Worm (Caenorhabditis elegans) whole organism, young adult: ENCODE data around the gene lbp-9.

ENCODE experiments used
- B0019.2 ChIP-seq: fragments of 200-800 bp; sonication (Bioruptor generic); conservative IDR thresholded peaks from 2 replicates; pipeline ENCODE4 v1.3.6; 2022; ENCODE audit warnings: missing genetic modification reagents, missing genetic modification characterization, missing compliant biosample characterization
- B0336.3 ChIP-seq: fragments of 200-800 bp; sonication (Bioruptor generic); IDR thresholded peaks from 2 replicates; pipeline ENCODE4 v1.3.6; 2022; ENCODE audit warnings: missing genetic modification characterization, missing compliant biosample characterization
- C06A6.2 ChIP-seq: fragments of 200-800 bp; sonication (Bioruptor generic); conservative IDR thresholded peaks from 2 replicates; pipeline ENCODE4 v1.3.6; 2022; ENCODE audit warnings: missing genetic modification characterization, missing compliant biosample characterization
- F33H1.4 ChIP-seq: fragments of 200-800 bp; sonication (Bioruptor generic); IDR thresholded peaks from 2 replicates; pipeline ENCODE4 v1.3.6; 2022; ENCODE audit warnings: missing genetic modification reagents, missing genetic modification characterization, missing compliant biosample characterization
- F55B11.4 ChIP-seq: sonication (generic microtip); optimal IDR thresholded peaks from 2 replicates; lab custom pipeline; 2016; ENCODE audit warnings: missing compliant biosample characterization, missing genetic modification characterization, borderline replicate concordance; ENCODE audit not compliant: insufficient read depth
- K11D2.4 ChIP-seq: fragments of 200-800 bp; sonication (Bioruptor generic); IDR thresholded peaks from 2 replicates; pipeline ENCODE4 v1.3.6; 2022; ENCODE audit warnings: missing genetic modification reagents, missing genetic modification characterization, missing compliant biosample characterization
- T07F8.4 ChIP-seq: sonication (generic microtip); optimal IDR thresholded peaks from 2 replicates; lab custom pipeline; 2016; ENCODE audit warnings: mild to moderate bottlenecking, missing genetic modification characterization, moderate library complexity, missing compliant biosample characterization
- Y56A3A.18 ChIP-seq: fragments of 200-800 bp; sonication (Bioruptor generic); IDR thresholded peaks from 2 replicates; pipeline ENCODE4 v1.3.6; 2022; ENCODE audit warnings: missing genetic modification reagents, missing genetic modification characterization, missing compliant biosample characterization
- akir-1 ChIP-seq: fragments of 200-800 bp; sonication (Bioruptor generic); optimal IDR thresholded peaks from 2 replicates; lab custom pipeline; 2018; ENCODE audit warnings: mild to moderate bottlenecking, missing genetic modification characterization, moderate library complexity, missing compliant biosample characterization
- ama-1 ChIP-seq, 3 experiments: fragments of 150-350 bp in 1 of 3; sonication (generic microtip) in 2 of 3; optimal IDR thresholded peaks; 2 replicates each; lab custom pipeline; 2014 to 2018; ENCODE audit warnings: missing biosample characterization in 2 of 3, missing genetic modification characterization in 2 of 3, missing genetic modification reagents in 2 of 3
- atf-7 ChIP-seq: sonication (generic microtip); optimal IDR thresholded peaks from 2 replicates; lab custom pipeline; 2017; ENCODE audit warnings: mild to moderate bottlenecking, missing genetic modification characterization, missing compliant biosample characterization
- attf-5 ChIP-seq: fragments of 200-800 bp; sonication (Bioruptor generic); optimal IDR thresholded peaks from 2 replicates; lab custom pipeline; 2018; ENCODE audit warnings: mild to moderate bottlenecking, missing genetic modification characterization, missing compliant biosample characterization
- bed-2 ChIP-seq: fragments of 200-800 bp; sonication (Bioruptor generic); IDR thresholded peaks from 2 replicates; pipeline ENCODE4 v1.3.6; 2022; ENCODE audit warnings: missing genetic modification reagents, missing genetic modification characterization, missing compliant biosample characterization
- cebp-1 ChIP-seq, 2 experiments: fragments of 200-800 bp in 1 of 2; sonication (Bioruptor generic) in 1 of 2; sonication (generic microtip) in 1 of 2; IDR thresholded peaks in 1 of 2; optimal IDR thresholded peaks in 1 of 2; 2 replicates each; pipeline versions ENCODE4 v1.3.6 to Lab custom; 2017 to 2022; ENCODE audit warnings: missing compliant biosample characterization in 2 of 2, missing genetic modification characterization in 2 of 2, mild to moderate bottlenecking in 1 of 2, missing genetic modification reagents in 1 of 2, moderate library complexity in 1 of 2
- ceh-100 ChIP-seq: fragments of 200-800 bp; sonication (Bioruptor generic); IDR thresholded peaks from 2 replicates; pipeline ENCODE4 v1.3.6; 2022; ENCODE audit warnings: missing genetic modification reagents, missing genetic modification characterization, missing compliant biosample characterization
- chd-7 ChIP-seq: sonication (generic microtip); optimal IDR thresholded peaks from 2 replicates; lab custom pipeline; 2016; ENCODE audit warnings: mild to moderate bottlenecking, missing genetic modification characterization, moderate library complexity, missing compliant biosample characterization
- egl-44 ChIP-seq: fragments of 200-800 bp; sonication (Bioruptor generic); IDR thresholded peaks from 2 replicates; pipeline ENCODE4 v1.3.6; 2022; ENCODE audit warnings: missing genetic modification reagents, missing genetic modification characterization, missing compliant biosample characterization
- ekl-4 ChIP-seq: fragments of 200-800 bp; sonication (Bioruptor generic); IDR thresholded peaks from 2 replicates; pipeline ENCODE4 v1.3.6; 2022; ENCODE audit warnings: missing genetic modification reagents, missing genetic modification characterization, missing compliant biosample characterization
- ets-4 ChIP-seq: fragments of 200-800 bp; sonication (Bioruptor generic); optimal IDR thresholded peaks from 2 replicates; lab custom pipeline; 2018; ENCODE audit warnings: mild to moderate bottlenecking, missing genetic modification characterization, missing compliant biosample characterization
- gei-17 ChIP-seq: fragments of 200-800 bp; sonication (Bioruptor generic); optimal IDR thresholded peaks from 2 replicates; lab custom pipeline; 2018; ENCODE audit warnings: mild to moderate bottlenecking, missing genetic modification characterization, missing compliant biosample characterization
- hlh-12 ChIP-seq: sonication (generic microtip); optimal IDR thresholded peaks from 2 replicates; lab custom pipeline; 2016; ENCODE audit warnings: missing genetic modification characterization, missing compliant biosample characterization
- hlh-26 ChIP-seq: fragments of 200-800 bp; sonication (Bioruptor generic); conservative IDR thresholded peaks from 2 replicates; pipeline ENCODE4 v1.3.6; 2022; ENCODE audit warnings: missing genetic modification reagents, missing genetic modification characterization, missing compliant biosample characterization
- hmg-1.2 ChIP-seq: fragments of 200-800 bp; sonication (Bioruptor generic); IDR thresholded peaks from 2 replicates; pipeline ENCODE4 v1.3.6; 2022; ENCODE audit warnings: missing genetic modification reagents, missing genetic modification characterization, missing compliant biosample characterization
- hsf-1 ChIP-seq: fragments of 200-800 bp; sonication (Bioruptor generic); IDR thresholded peaks from 2 replicates; pipeline ENCODE4 v1.3.6; 2022; ENCODE audit warnings: missing genetic modification reagents, missing genetic modification characterization, missing compliant biosample characterization
- lin-26 ChIP-seq: fragments of 200-800 bp; sonication (Bioruptor generic); IDR thresholded peaks from 2 replicates; pipeline ENCODE4 v1.3.6; 2022; ENCODE audit warnings: missing genetic modification reagents, missing genetic modification characterization, missing compliant biosample characterization
- lin-40 ChIP-seq: sonication (generic microtip); optimal IDR thresholded peaks from 2 replicates; lab custom pipeline; 2016; ENCODE audit warnings: missing genetic modification characterization, mild to moderate bottlenecking, missing compliant biosample characterization, missing genotype, missing genetic modification reagents
- lin-54 ChIP-seq: fragments of 200-800 bp; sonication (Bioruptor generic); optimal IDR thresholded peaks from 2 replicates; lab custom pipeline; 2018; ENCODE audit warnings: mild to moderate bottlenecking, missing genetic modification characterization, missing compliant biosample characterization
- lsl-1 ChIP-seq: fragments of 200-800 bp; sonication (Bioruptor generic); optimal IDR thresholded peaks from 2 replicates; lab custom pipeline; 2018; ENCODE audit warnings: mild to moderate bottlenecking, missing genetic modification characterization, moderate library complexity, missing compliant biosample characterization
- madf-10 ChIP-seq: sonication (generic microtip); optimal IDR thresholded peaks from 2 replicates; lab custom pipeline; 2016; ENCODE audit warnings: mild to moderate bottlenecking, missing genetic modification characterization, missing compliant biosample characterization
- madf-6 ChIP-seq: fragments of 200-800 bp; sonication (Bioruptor generic); IDR thresholded peaks from 2 replicates; pipeline ENCODE4 v1.3.6; 2022; ENCODE audit warnings: missing genetic modification reagents, missing genetic modification characterization, missing compliant biosample characterization
- mcd-1 ChIP-seq: fragments of 200-800 bp; sonication (Bioruptor generic); IDR thresholded peaks from 2 replicates; pipeline ENCODE4 v1.3.6; 2022; ENCODE audit warnings: missing genetic modification reagents, missing genetic modification characterization, missing compliant biosample characterization
- mxl-1 ChIP-seq: sonication (generic microtip); optimal IDR thresholded peaks from 2 replicates; lab custom pipeline; 2016; ENCODE audit warnings: missing genetic modification characterization, missing compliant biosample characterization
- nfya-2 ChIP-seq: fragments of 200-800 bp; sonication (Bioruptor generic); IDR thresholded peaks from 2 replicates; pipeline ENCODE4 v1.3.6; 2022; ENCODE audit warnings: missing genetic modification reagents, missing genetic modification characterization, missing compliant biosample characterization
- nfyb-1 ChIP-seq: fragments of 200-800 bp; sonication (Bioruptor generic); IDR thresholded peaks from 2 replicates; pipeline ENCODE4 v1.3.6; 2022; ENCODE audit warnings: missing genetic modification reagents, missing genetic modification characterization, missing compliant biosample characterization
- nhr-179 ChIP-seq: sonication (generic microtip); optimal IDR thresholded peaks from 2 replicates; lab custom pipeline; 2016; ENCODE audit warnings: mild to moderate bottlenecking, missing genetic modification characterization, missing compliant biosample characterization
- nhr-27 ChIP-seq: fragments of 200-800 bp; sonication (Bioruptor generic); optimal IDR thresholded peaks from 2 replicates; lab custom pipeline; 2018; ENCODE audit warnings: mild to moderate bottlenecking, missing genetic modification characterization, moderate library complexity, missing compliant biosample characterization
- pbrm-1 ChIP-seq: fragments of 200-800 bp; sonication (Bioruptor generic); IDR thresholded peaks from 2 replicates; pipeline ENCODE4 v1.3.6; 2022; ENCODE audit warnings: missing genetic modification reagents, missing genetic modification characterization, missing compliant biosample characterization
- snpc-1.1 ChIP-seq: sonication (generic microtip); optimal IDR thresholded peaks from 2 replicates; lab custom pipeline; 2017; ENCODE audit warnings: missing genetic modification characterization, mild to moderate bottlenecking, missing compliant biosample characterization, antibody characterized with exemption, moderate library complexity, missing genotype, missing genetic modification reagents; ENCODE audit not compliant: insufficient read depth
- snpc-4 ChIP-seq, 5 experiments: fragments of 150-350 bp in 1 of 5; sonication (generic microtip) in 4 of 5; optimal IDR thresholded peaks; 2 replicates each; lab custom pipeline; 2014 to 2018; ENCODE audit warnings: missing genetic modification characterization in 5 of 5, missing biosample characterization in 3 of 5, antibody characterized with exemption in 2 of 5, mild to moderate bottlenecking in 2 of 5, missing compliant biosample characterization in 2 of 5, missing genotype in 2 of 5, moderate library complexity in 2 of 5, missing genetic modification reagents in 1 of 5
- tbp1 ChIP-seq: fragments of 200-800 bp; sonication (Bioruptor generic); optimal IDR thresholded peaks from 2 replicates; lab custom pipeline; 2018; ENCODE audit warnings: mild to moderate bottlenecking, missing genetic modification characterization, missing compliant biosample characterization
- tlf-1 ChIP-seq: fragments of 200-800 bp; sonication (Bioruptor generic); optimal IDR thresholded peaks from 2 replicates; lab custom pipeline; 2018; ENCODE audit warnings: mild to moderate bottlenecking, missing genetic modification characterization, missing compliant biosample characterization
- zfh-2 ChIP-seq: fragments of 200-800 bp; sonication (Bioruptor generic); conservative IDR thresholded peaks from 2 replicates; pipeline ENCODE4 v1.3.6; 2022; ENCODE audit warnings: missing genetic modification reagents, missing genetic modification characterization, missing compliant biosample characterization
- zim-3 ChIP-seq: sonication (generic microtip); optimal IDR thresholded peaks from 2 replicates; lab custom pipeline; 2017; ENCODE audit warnings: mild to moderate bottlenecking, missing genetic modification characterization, moderate library complexity, missing compliant biosample characterization
- ztf-26 ChIP-seq: sonication (generic microtip); optimal IDR thresholded peaks from 2 replicates; lab custom pipeline; 2017; ENCODE audit warnings: missing genetic modification characterization, missing compliant biosample characterization
- ztf-3 ChIP-seq: fragments of 200-800 bp; sonication (Bioruptor generic); optimal IDR thresholded peaks from 2 replicates; lab custom pipeline; 2018; ENCODE audit warnings: mild to moderate bottlenecking, missing genetic modification characterization, missing compliant biosample characterization

The lbp-9 gene

DNA sequence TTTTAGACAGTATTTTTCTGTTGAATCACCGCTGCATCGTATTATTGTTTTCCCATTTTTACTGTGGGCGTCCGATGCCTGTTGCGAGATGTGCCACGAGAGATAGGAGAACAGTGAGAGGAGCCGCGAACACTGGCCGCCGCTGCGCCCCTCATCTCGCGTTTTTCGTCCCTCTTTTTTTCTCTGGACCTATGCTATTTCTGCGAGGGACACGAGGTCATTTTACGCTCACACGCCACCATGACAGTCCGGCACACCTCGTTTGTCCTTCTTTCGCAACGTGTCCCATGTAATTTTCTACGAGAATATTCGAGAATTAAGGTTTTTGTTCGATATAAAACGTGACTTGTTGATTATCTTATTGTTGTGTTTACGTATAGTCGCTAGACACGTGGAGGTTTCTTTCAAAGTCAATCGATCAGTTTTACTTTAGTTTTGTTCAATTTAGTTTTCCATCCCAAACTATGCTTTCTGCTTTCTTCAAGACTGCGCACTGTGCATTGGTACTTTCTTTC, at the start of gene lbp-9 (continued):
- TF ChIP-seq cebp-1 (GFP tag; IDR thresholded peaks at IDR 0.05; lab: Robert Waterston, UW) (peak; percentile 67), cebp-1 (tag; optimal IDR thresholded peaks at IDR 0.05; lab: Kevin White, UChicago) (peak; percentile 96), F55B11.4 (tag; lab: Kevin White, UChicago) (no peak), ceh-100 (GFP tag; lab: Robert Waterston, UW) (no peak), gei-17 (GFP tag; lab: Kevin White, UChicago) (peak; percentile 1), C06A6.2 (GFP tag; lab: Robert Waterston, UW) (0 out of 2 replicates have a peak, but pooled peaks have one; percentile 34), mcd-1 (peak; percentile 19; the same call in 1 of the 2 replicates), lin-54 (GFP tag; lab: Kevin White, UChicago) (peak; percentile 51), chd-7 (tag; lab: Kevin White, UChicago) (peak; percentile 36), ekl-4 (GFP tag; lab: Robert Waterston, UW) (no peak), B0336.3 (GFP tag; lab: Robert Waterston, UW) (peak; percentile 38; the same call in 1 of the 2 replicates), snpc-4 (GFP tag; optimal IDR thresholded peaks at IDR 0.05; lab: Kevin White, UChicago) (no peak), snpc-4 (tag; optimal IDR thresholded peaks at IDR 0.05; lab: Kevin White, UChicago) (peak in 1 of 4 experiments; percentile 12), akir-1 (GFP tag; lab: Kevin White, UChicago) (no peak), F33H1.4 (GFP tag; lab: Robert Waterston, UW) (no peak), madf-6 (no peak), zfh-2 (peak; percentile 94), K11D2.4 (GFP tag; lab: Robert Waterston, UW) (0 out of 2 replicates have a peak, but pooled peaks have one; percentile 61), madf-10 (tag; lab: Kevin White, UChicago) (peak; percentile 34), B0019.2 (GFP tag; lab: Robert Waterston, UW) (no peak), hmg-1.2 (GFP tag; lab: Robert Waterston, UW) (peak; percentile 76; the same call in 1 of the 2 replicates), lin-26 (GFP tag; lab: Robert Waterston, UW) (peak; percentile 71; the same call in 1 of the 2 replicates), hlh-26 (GFP tag; lab: Robert Waterston, UW) (no peak), attf-5 (peak; percentile 79), atf-7 (tag; lab: Kevin White, UChicago) (no peak), tlf-1 (GFP tag; lab: Kevin White, UChicago) (no peak), egl-44 (peak; percentile 43; the same call in 1 of the 2 replicates), nhr-27 (tag; lab: Kevin White, UChicago) (no peak), bed-2 (GFP tag; lab: Robert Waterston, UW) (no peak), ama-1 (optimal IDR thresholded peaks at IDR 0.05; lab: Kevin White, UChicago) (peak; percentile 34), ama-1 (GFP tag; optimal IDR thresholded peaks at IDR 0.05; lab: Kevin White, UChicago) (no peak), T07F8.4 (peak; percentile 60), snpc-1.1 (no peak), ets-4 (GFP tag; lab: Kevin White, UChicago) (no peak), pbrm-1 (GFP tag; lab: Robert Waterston, UW) (0 out of 2 replicates have a peak, but pooled peaks have one; percentile 67), zim-3 (peak; percentile 33), nfyb-1 (GFP tag; lab: Robert Waterston, UW) (0 out of 2 replicates have a peak, but pooled peaks have one; percentile 46)

DNA sequence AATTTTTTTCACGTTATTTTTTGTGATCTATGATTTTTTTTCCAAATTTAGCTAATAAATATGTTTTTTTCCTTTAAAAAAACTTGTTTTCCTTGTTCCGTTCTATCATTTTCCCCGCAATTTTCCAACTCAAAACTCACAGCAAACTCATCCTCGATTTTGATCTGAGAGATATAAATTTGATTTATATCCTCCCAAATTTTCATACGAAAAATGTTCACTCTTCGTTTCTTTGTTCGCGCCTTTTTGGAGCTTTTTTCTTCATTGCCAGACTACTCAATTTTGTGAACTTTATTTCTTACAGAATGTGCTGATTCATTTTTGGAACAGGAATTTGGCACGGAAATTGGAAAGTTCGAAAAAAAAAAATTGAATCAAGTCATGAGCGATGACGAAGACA, 49.6 kb upstream of the lbp-9 start, which contains the start of gene F59A7.14:
TSS of gene F59A7.14 (plus strand) at position 301 of the 400 bp plus-strand sequence.
- TF ChIP-seq ama-1 (optimal IDR thresholded peaks at IDR 0.05; lab: Kevin White, UChicago) (no peak), ama-1 (GFP tag; optimal IDR thresholded peaks at IDR 0.05; lab: Kevin White, UChicago) (no peak), nhr-179 (no peak), B0336.3 (GFP tag; lab: Robert Waterston, UW) (no peak), mxl-1 (tag; lab: Kevin White, UChicago) (no peak), hsf-1 (GFP tag; lab: Robert Waterston, UW) (no peak), ztf-26 (tag; lab: Kevin White, UChicago) (no peak), lin-40 (tag; lab: Kevin White, UChicago) (no peak), hlh-12 (tag; lab: Kevin White, UChicago) (no peak), Y56A3A.18 (GFP tag; lab: Robert Waterston, UW) (no peak), ztf-3 (GFP tag; lab: Kevin White, UChicago) (no peak), tbp1 (GFP tag; lab: Kevin White, UChicago) (no peak), atf-7 (tag; lab: Kevin White, UChicago) (no peak), lsl-1 (GFP tag; lab: Kevin White, UChicago) (no peak), nfya-2 (GFP tag; lab: Robert Waterston, UW) (no peak)
- TF ChIP-seq, all 124 proteins: peak for 0
